Fruit fly (Drosophila melanogaster): Measurements from ENCODE around the gene prg.

DNA sequence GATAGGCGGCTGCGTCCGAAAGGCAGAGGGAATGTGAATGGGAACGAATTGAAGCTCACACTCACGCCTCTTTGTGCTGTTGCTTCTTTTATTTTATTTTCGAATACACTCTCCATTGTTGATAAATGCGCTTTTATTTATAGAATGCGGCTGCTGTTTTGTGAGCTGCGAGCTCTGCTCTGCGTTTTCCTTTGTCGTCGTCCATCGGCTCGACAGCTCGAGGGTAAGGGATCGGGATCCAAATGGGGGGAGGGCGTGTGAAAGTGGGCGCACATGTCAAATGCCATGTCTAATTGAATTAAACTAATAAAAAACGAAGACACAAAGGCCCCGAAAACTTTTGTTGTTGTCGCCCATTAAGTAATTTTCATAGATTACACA, 40.2 kb upstream of the prg start:
- TF ChIP-seq CG8478 (optimal IDR thresholded peaks at IDR 0.05) (no peak), CTCF (optimal IDR thresholded peaks at IDR 0.05) (no peak)
